Worm (Caenorhabditis elegans) whole organism, midembryonic: ENCODE results near the gene K12G11.6.

Experiments used
- T22C8.4 ChIP-seq: fragments of 200-800 bp; sonication (Bioruptor generic); IDR thresholded peaks from 2 replicates; pipeline ENCODE4 v1.3.6; 2022; ENCODE audit warnings: missing genetic modification characterization, missing compliant biosample characterization
- flt-1 ChIP-seq: fragments of 200-800 bp; sonication (Bioruptor generic); IDR thresholded peaks from 2 replicates; pipeline ENCODE4 v1.3.6; 2022; ENCODE audit warnings: missing genetic modification characterization, missing compliant biosample characterization
- med-1 ChIP-seq: sonication (generic microtip); optimal IDR thresholded peaks from 2 replicates; lab custom pipeline; 2017; ENCODE audit warnings: missing genetic modification characterization, mild to moderate bottlenecking, missing compliant biosample characterization, antibody characterized with exemption, missing genetic modification reagents; ENCODE audit not compliant: insufficient read depth
- tab-1 ChIP-seq: fragments of 200-800 bp; sonication (Bioruptor generic); IDR thresholded peaks from 2 replicates; pipeline ENCODE4 v1.3.6; 2022; ENCODE audit warnings: missing genetic modification characterization, missing compliant biosample characterization
- ztf-23 ChIP-seq: fragments of 200-800 bp; sonication (Bioruptor generic); IDR thresholded peaks from 2 replicates; pipeline ENCODE4 v1.3.6; 2022; ENCODE audit warnings: missing genetic modification reagents, missing genetic modification characterization, missing compliant biosample characterization

ce11 chrV:11933196-11934028 lies 39.3 kb downstream of the K12G11.6 start, which contains the start of the genes aman-2 and F58H1.3:
- no peak for TF ChIP-seq tab-1 (GFP tag; lab: Robert Waterston, UW)
- no peak for TF ChIP-seq T22C8.4 (GFP tag; lab: Robert Waterston, UW)
- peak; percentile 78 for TF ChIP-seq ztf-23 (GFP tag; lab: Robert Waterston, UW)
- TF ChIP-seq flt-1 = no peak
- TF ChIP-seq med-1 (GFP tag; lab: Kevin White, UChicago) = no peak
